Fruit fly (Drosophila melanogaster): ENCODE measurements around the gene CG44532.

Gene CG44532

DNA sequence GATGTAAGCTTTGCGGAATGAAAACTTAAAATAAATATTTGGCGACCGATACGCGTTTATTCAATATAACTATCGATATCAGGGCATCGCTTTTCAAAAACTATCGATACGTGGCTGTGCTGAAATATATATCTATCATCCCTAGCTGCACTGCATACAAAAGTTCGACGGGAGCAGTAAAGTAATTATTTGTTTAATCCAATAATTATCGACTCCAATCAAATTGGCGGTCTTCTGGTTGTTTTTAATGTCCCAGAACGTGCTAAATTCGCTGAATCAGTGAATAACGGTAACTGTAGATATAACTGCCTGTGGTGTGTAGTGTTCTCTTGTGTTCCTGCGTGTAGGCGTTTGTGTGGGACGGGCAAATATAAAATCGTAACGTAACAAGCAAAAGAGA, 1.2 kb downstream of the CG44532 start, which contains the start of gene mei-P26 (continued):
- TF ChIP-seq pb (GFP tag; optimal IDR thresholded peaks at IDR 0.05) = no peak
- TF ChIP-seq jigr1 (GFP tag; IDR thresholded peaks at IDR 0.05) = no peak
- TF ChIP-seq GATAe (GFP tag; conservative IDR thresholded peaks at IDR 0.05) = no peak
- TF ChIP-seq inv (GFP tag; IDR thresholded peaks at IDR 0.05; ENCODE audit: partially characterized antibody) = peak; percentile 78
- TF ChIP-seq trem (tag; optimal IDR thresholded peaks at IDR 0.05) = peak; percentile 33
- TF ChIP-seq CG4730 (GFP tag; IDR thresholded peaks at IDR 0.05) = no peak
- no peak for TF ChIP-seq CG16863 (GFP tag; optimal IDR thresholded peaks at IDR 0.05)
- TF ChIP-seq lbe (GFP tag; optimal IDR thresholded peaks at IDR 0.05) = no peak
- TF ChIP-seq dmrt99B (tag; optimal IDR thresholded peaks at IDR 0.05) = no peak
- no peak for TF ChIP-seq unpg (GFP tag; optimal IDR thresholded peaks at IDR 0.05)
- TF ChIP-seq CG7271 (tag; optimal IDR thresholded peaks at IDR 0.05) = no peak
- no peak for TF ChIP-seq dpn (GFP tag; optimal IDR thresholded peaks at IDR 0.05)
- TF ChIP-seq CG9609 (GFP tag; optimal IDR thresholded peaks at IDR 0.05) = no peak
- TF ChIP-seq CG14441 (GFP tag; IDR thresholded peaks at IDR 0.05) = no peak
- no peak for TF ChIP-seq peb (GFP tag; IDR thresholded peaks at IDR 0.05)
- no peak for TF ChIP-seq CG9817 (tag; optimal IDR thresholded peaks at IDR 0.05)
- TF ChIP-seq Blimp-1 (GFP tag; optimal IDR thresholded peaks at IDR 0.05) = no peak
- TF ChIP-seq ap (GFP tag; IDR thresholded peaks at IDR 0.05) = no peak
- TF ChIP-seq ara (GFP tag; IDR thresholded peaks at IDR 0.05) = no peak
- no peak for TF ChIP-seq Asciz (GFP tag; optimal IDR thresholded peaks at IDR 0.05)
- no peak for TF ChIP-seq eyg (GFP tag; optimal IDR thresholded peaks at IDR 0.05)
- TF ChIP-seq ham (GFP tag; IDR thresholded peaks at IDR 0.05) = no peak
- no peak for TF ChIP-seq CG12104 (GFP tag; optimal IDR thresholded peaks at IDR 0.05)
- TF ChIP-seq CG5953 (GFP tag; IDR thresholded peaks at IDR 0.05) = no peak
- TF ChIP-seq CG18476 (GFP tag; optimal IDR thresholded peaks at IDR 0.05) = no peak
- no peak for TF ChIP-seq Tbp (GFP tag; optimal IDR thresholded peaks at IDR 0.05)
- no peak for TF ChIP-seq Nf-YA (GFP tag; IDR thresholded peaks at IDR 0.05)
- peak; percentile 60; the same call in 1 of the 2 replicates for TF ChIP-seq sna (GFP tag; IDR thresholded peaks at IDR 0.05; ENCODE audit: partially characterized antibody)
- TF ChIP-seq Ptx1 (GFP tag; IDR thresholded peaks at IDR 0.05) = no peak
- TF ChIP-seq pnt (GFP tag; optimal IDR thresholded peaks at IDR 0.05) = no peak
- TF ChIP-seq CG15011 (GFP tag; optimal IDR thresholded peaks at IDR 0.05) = no peak
- TF ChIP-seq CG3838 (GFP tag; optimal IDR thresholded peaks at IDR 0.05) = no peak
- no peak for TF ChIP-seq CG11085 (GFP tag; IDR thresholded peaks at IDR 0.05)
- no peak for TF ChIP-seq CG30431 (GFP tag; optimal IDR thresholded peaks at IDR 0.05)
- no peak for TF ChIP-seq CG6254 (GFP tag; optimal IDR thresholded peaks at IDR 0.05)
- TF ChIP-seq ranshi (GFP tag; IDR thresholded peaks at IDR 0.05) = no peak
- TF ChIP-seq CG9797 (GFP tag; optimal IDR thresholded peaks at IDR 0.05) = no peak
- TF ChIP-seq CG11696 (GFP tag; IDR thresholded peaks at IDR 0.05) = no peak
- no peak for TF ChIP-seq br (optimal IDR thresholded peaks at IDR 0.05)
- no peak for TF ChIP-seq CG10274 (GFP tag; optimal IDR thresholded peaks at IDR 0.05)
- no peak for TF ChIP-seq nau (GFP tag; optimal IDR thresholded peaks at IDR 0.05)
- TF ChIP-seq Opbp (GFP tag; IDR thresholded peaks at IDR 0.05; ENCODE audit: partially characterized antibody) = peak; percentile 87
- no peak for TF ChIP-seq nmo (GFP tag; optimal IDR thresholded peaks at IDR 0.05)
- no peak for TF ChIP-seq sens (GFP tag)
- no peak for TF ChIP-seq CG15073 (GFP tag; optimal IDR thresholded peaks at IDR 0.05)
- no peak for TF ChIP-seq kah (GFP tag; optimal IDR thresholded peaks at IDR 0.05)
- no peak for TF ChIP-seq maf-S (GFP tag; optimal IDR thresholded peaks at IDR 0.05)
- peak; percentile 76 for TF ChIP-seq hbn (GFP tag; IDR thresholded peaks at IDR 0.05; ENCODE audit: partially characterized antibody)
- no peak for TF ChIP-seq CG6683 (GFP tag; optimal IDR thresholded peaks at IDR 0.05)
- TF ChIP-seq Hmr (GFP tag; optimal IDR thresholded peaks at IDR 0.05) = no peak
- TF ChIP-seq caup (GFP tag; optimal IDR thresholded peaks at IDR 0.05; ENCODE audit: severe bottlenecking) = no peak
- no peak for TF ChIP-seq CG11723 (GFP tag; optimal IDR thresholded peaks at IDR 0.05)
